Worm (Caenorhabditis elegans) whole organism, midembryonic: ENCODE measurements around the gene prp-40.

Experiments used
- T22C8.4 ChIP-seq: fragments of 200-800 bp; sonication (Bioruptor generic); IDR thresholded peaks from 2 replicates; pipeline ENCODE4 v1.3.6; 2022; ENCODE audit warnings: missing genetic modification characterization, missing compliant biosample characterization
- cog-1 ChIP-seq: sonication (generic microtip); optimal IDR thresholded peaks from 2 replicates; lab custom pipeline; 2016; ENCODE audit warnings: missing genetic modification characterization, missing compliant biosample characterization
- flt-1 ChIP-seq: fragments of 200-800 bp; sonication (Bioruptor generic); IDR thresholded peaks from 2 replicates; pipeline ENCODE4 v1.3.6; 2022; ENCODE audit warnings: missing genetic modification characterization, missing compliant biosample characterization
- klf-2 ChIP-seq: fragments of 200-800 bp; sonication (Bioruptor generic); conservative IDR thresholded peaks from 2 replicates; pipeline ENCODE4 v1.3.6; 2022; ENCODE audit warnings: missing genetic modification reagents, missing genetic modification characterization, missing compliant biosample characterization
- med-1 ChIP-seq: sonication (generic microtip); optimal IDR thresholded peaks from 2 replicates; lab custom pipeline; 2017; ENCODE audit warnings: missing genetic modification characterization, mild to moderate bottlenecking, missing compliant biosample characterization, antibody characterized with exemption, missing genetic modification reagents; ENCODE audit not compliant: insufficient read depth
- ref-1 ChIP-seq: fragments of 200-800 bp; sonication (Bioruptor generic); conservative IDR thresholded peaks from 2 replicates; pipeline ENCODE4 v1.3.6; 2022; ENCODE audit warnings: missing genetic modification reagents, missing genetic modification characterization, missing compliant biosample characterization
- tab-1 ChIP-seq: fragments of 200-800 bp; sonication (Bioruptor generic); IDR thresholded peaks from 2 replicates; pipeline ENCODE4 v1.3.6; 2022; ENCODE audit warnings: missing genetic modification characterization, missing compliant biosample characterization
- ztf-29 ChIP-seq: fragments of 200-800 bp; sonication (Bioruptor generic); IDR thresholded peaks from 2 replicates; pipeline ENCODE4 v1.3.6; 2022; ENCODE audit warnings: missing genetic modification reagents, missing genetic modification characterization, missing compliant biosample characterization

ce11 chrIII:9526851-9527250 lies 5.0 kb downstream of the prp-40 start, which contains the start of gene ZK1098.6:
- TF ChIP-seq flt-1 (GFP tag; lab: Robert Waterston, UW) (no peak), ztf-29 (GFP tag; lab: Robert Waterston, UW) (no peak), med-1 (GFP tag; lab: Kevin White, UChicago) (no peak), ref-1 (GFP tag; lab: Robert Waterston, UW) (no peak), klf-2 (GFP tag; lab: Robert Waterston, UW) (no peak), tab-1 (GFP tag; lab: Robert Waterston, UW) (no peak), cog-1 (no peak), T22C8.4 (no peak)
